Worm (Caenorhabditis elegans) whole organism, late embryonic: ENCODE measurements around the gene C15H9.9.

Source experiments
- F13H6.1 ChIP-seq: sonication (generic microtip); optimal IDR thresholded peaks from 2 replicates; lab custom pipeline; 2016; ENCODE audit warnings: missing genetic modification characterization, missing compliant biosample characterization
- ahr-1 ChIP-seq: sonication (generic microtip); optimal IDR thresholded peaks from 2 replicates; lab custom pipeline; 2016; ENCODE audit warnings: missing genetic modification characterization, missing compliant biosample characterization
- ceh-22 ChIP-seq: sonication (generic microtip); optimal IDR thresholded peaks from 2 replicates; lab custom pipeline; 2017; ENCODE audit warnings: missing biosample characterization, missing genetic modification characterization
- ceh-9 ChIP-seq: sonication (generic microtip); optimal IDR thresholded peaks from 2 replicates; lab custom pipeline; 2016; ENCODE audit warnings: mild to moderate bottlenecking, missing genetic modification characterization, inconsistent platforms, missing compliant biosample characterization
- che-1 ChIP-seq: sonication (generic microtip); optimal IDR thresholded peaks from 2 replicates; lab custom pipeline; 2016; ENCODE audit warnings: mild to moderate bottlenecking, missing genetic modification characterization, missing compliant biosample characterization
- ets-4 ChIP-seq: sonication (generic microtip); optimal IDR thresholded peaks from 2 replicates; lab custom pipeline; 2016; ENCODE audit warnings: missing genetic modification characterization, missing compliant biosample characterization
- hlh-30 ChIP-seq: sonication (generic microtip); optimal IDR thresholded peaks from 2 replicates; lab custom pipeline; 2017; ENCODE audit warnings: antibody characterized with exemption, missing genetic modification characterization, missing compliant biosample characterization; ENCODE audit not compliant: insufficient read depth
- mec-3 ChIP-seq: sonication (generic microtip); optimal IDR thresholded peaks from 2 replicates; lab custom pipeline; 2016; ENCODE audit warnings: borderline replicate concordance, missing genetic modification characterization, missing compliant biosample characterization
- nhr-11 ChIP-seq: fragments of 150-350 bp; optimal IDR thresholded peaks from 2 replicates; lab custom pipeline; 2014; ENCODE audit warnings: missing biosample characterization, missing genetic modification characterization
- pha-4 ChIP-seq: fragments of 150-350 bp; optimal IDR thresholded peaks from 2 replicates; lab custom pipeline; 2018; ENCODE audit warnings: missing biosample characterization, missing genetic modification reagents, missing genetic modification characterization
- syd-9 ChIP-seq: sonication (generic microtip); optimal IDR thresholded peaks from 2 replicates; lab custom pipeline; 2016; ENCODE audit warnings: mild to moderate bottlenecking, missing genetic modification characterization, moderate library complexity, missing compliant biosample characterization
- tbx-2 ChIP-seq: sonication (generic microtip); optimal IDR thresholded peaks from 2 replicates; lab custom pipeline; 2016; ENCODE audit warnings: missing genetic modification characterization, missing compliant biosample characterization
- ttx-3 ChIP-seq: sonication (generic microtip); optimal IDR thresholded peaks from 2 replicates; lab custom pipeline; 2016; ENCODE audit warnings: missing genetic modification reagents, missing genetic modification characterization, missing compliant biosample characterization
- unc-55 ChIP-seq: sonication (generic microtip); optimal IDR thresholded peaks from 2 replicates; lab custom pipeline; 2017; ENCODE audit warnings: missing biosample characterization, missing genetic modification reagents, missing genetic modification characterization

ce11 chrX:6162037-6162436, 34.0 kb upstream of the C15H9.9 start:
- TF ChIP-seq ceh-9 (no peak), unc-55 (GFP tag; lab: Kevin White, UChicago) (no peak), pha-4 (tag; lab: Kevin White, UChicago) (no peak), ahr-1 (tag; lab: Kevin White, UChicago) (no peak), F13H6.1 (tag; lab: Kevin White, UChicago) (no peak), hlh-30 (no peak), nhr-11 (no peak), ttx-3 (no peak), ceh-22 (tag; lab: Kevin White, UChicago) (no peak), tbx-2 (no peak), syd-9 (tag; lab: Kevin White, UChicago) (no peak), che-1 (tag; lab: Kevin White, UChicago) (no peak), mec-3 (tag; lab: Kevin White, UChicago) (no peak), ets-4 (no peak)
